Worm (Caenorhabditis elegans) whole organism, L4 larva: ENCODE measurements around the gene scl-10.

Experiments
- D1046.2 ChIP-seq: fragments of 200-800 bp; sonication (Bioruptor generic); IDR thresholded peaks from 2 replicates; pipeline ENCODE4 v1.3.6; 2022; ENCODE audit warnings: missing genetic modification characterization, missing compliant biosample characterization
- F10B5.3 ChIP-seq: sonication (generic microtip); optimal IDR thresholded peaks from 2 replicates; lab custom pipeline; 2016; ENCODE audit warnings: mild to moderate bottlenecking, missing genetic modification characterization, missing compliant biosample characterization
- F26F4.8 ChIP-seq: fragments of 200-800 bp; sonication (Bioruptor generic); conservative IDR thresholded peaks from 2 replicates; pipeline ENCODE4 v1.3.6; 2022; ENCODE audit warnings: missing genetic modification characterization, missing compliant biosample characterization
- F44E2.7 ChIP-seq: fragments of 200-800 bp; sonication (Bioruptor generic); IDR thresholded peaks from 2 replicates; pipeline ENCODE4 v2.1.2; 2022; ENCODE audit warnings: missing genetic modification characterization, missing compliant biosample characterization
- F49E8.2 ChIP-seq: sonication (generic microtip); optimal IDR thresholded peaks from 2 replicates; lab custom pipeline; 2016; ENCODE audit warnings: missing compliant biosample characterization, mild to moderate bottlenecking, missing genetic modification characterization, borderline replicate concordance
- R02D3.7 ChIP-seq: fragments of 150-350 bp; sonication (generic microtip); optimal IDR thresholded peaks from 3 replicates; lab custom pipeline; 2014; ENCODE audit warnings: missing biosample characterization, missing genetic modification characterization
- T26A8.4 ChIP-seq: fragments of 200-800 bp; sonication (Bioruptor generic); IDR thresholded peaks from 2 replicates; pipeline ENCODE4 v1.3.6; 2022; ENCODE audit warnings: missing genetic modification characterization, missing compliant biosample characterization
- ZK337.2 ChIP-seq: fragments of 200-800 bp; sonication (Bioruptor generic); IDR thresholded peaks from 2 replicates; pipeline ENCODE4 v1.3.6; 2022; ENCODE audit warnings: missing genetic modification reagents, missing genetic modification characterization, missing compliant biosample characterization
- ama-1 ChIP-seq: fragments of 150-350 bp; optimal IDR thresholded peaks from 2 replicates; lab custom pipeline; 2014; ENCODE audit warnings: inconsistent platforms, mixed read lengths
- arid-1 ChIP-seq: fragments of 200-800 bp; sonication (Bioruptor generic); conservative IDR thresholded peaks from 2 replicates; pipeline ENCODE4 v1.3.6; 2022; ENCODE audit warnings: missing genetic modification reagents, missing genetic modification characterization, missing compliant biosample characterization
- attf-4 ChIP-seq: sonication (generic microtip); optimal IDR thresholded peaks from 3 replicates; lab custom pipeline; 2017; ENCODE audit warnings: missing biosample characterization, missing genetic modification characterization
- ceh-20 ChIP-seq: fragments of 200-800 bp; sonication (Bioruptor generic); IDR thresholded peaks from 2 replicates; pipeline ENCODE4 v1.3.6; 2022; ENCODE audit warnings: missing genetic modification reagents, missing genetic modification characterization, missing compliant biosample characterization
- ceh-28 ChIP-seq: fragments of 150-350 bp; optimal IDR thresholded peaks from 2 replicates; lab custom pipeline; 2014; ENCODE audit warnings: missing biosample characterization, missing genetic modification reagents, missing genetic modification characterization
- ceh-32 ChIP-seq: sonication (generic microtip); optimal IDR thresholded peaks from 2 replicates; lab custom pipeline; 2016; ENCODE audit warnings: mild to moderate bottlenecking, missing genetic modification characterization, missing compliant biosample characterization; ENCODE audit not compliant: poor library complexity
- ceh-44 ChIP-seq: fragments of 200-800 bp; sonication (Bioruptor generic); IDR thresholded peaks from 2 replicates; pipeline ENCODE4 v1.3.6; 2022; ENCODE audit warnings: missing genetic modification reagents, missing genetic modification characterization, missing compliant biosample characterization
- daf-12 ChIP-seq: fragments of 150-350 bp; optimal IDR thresholded peaks from 2 replicates; lab custom pipeline; 2014; ENCODE audit warnings: missing biosample characterization, missing genetic modification reagents, missing genetic modification characterization
- daf-19 ChIP-seq: fragments of 200-800 bp; sonication (Bioruptor generic); conservative IDR thresholded peaks from 2 replicates; pipeline ENCODE4 v1.3.6; 2022; ENCODE audit warnings: missing genetic modification characterization, missing compliant biosample characterization
- dmd-8 ChIP-seq: fragments of 200-800 bp; sonication (Bioruptor generic); IDR thresholded peaks from 2 replicates; pipeline ENCODE4 v1.3.6; 2022; ENCODE audit warnings: missing genetic modification characterization, missing compliant biosample characterization
- dpl-1 ChIP-seq: fragments of 150-350 bp; optimal IDR thresholded peaks from 2 replicates; lab custom pipeline; 2014; ENCODE audit warnings: missing biosample characterization, missing genetic modification reagents, missing genetic modification characterization
- dve-1 ChIP-seq: sonication (generic microtip); optimal IDR thresholded peaks from 2 replicates; lab custom pipeline; 2017; ENCODE audit warnings: antibody characterized with exemption, mild to moderate bottlenecking, missing genetic modification characterization, missing compliant biosample characterization; ENCODE audit not compliant: insufficient read depth
- egl-43 ChIP-seq: fragments of 200-800 bp; sonication (Bioruptor generic); IDR thresholded peaks from 2 replicates; pipeline ENCODE4 v1.3.6; 2022; ENCODE audit warnings: missing genetic modification reagents, missing genetic modification characterization, missing compliant biosample characterization
- fos-1 ChIP-seq: fragments of 150-350 bp; optimal IDR thresholded peaks from 2 replicates; lab custom pipeline; 2014; ENCODE audit warnings: missing biosample characterization, missing genetic modification characterization
- gei-8 ChIP-seq: fragments of 200-800 bp; sonication (Bioruptor generic); optimal IDR thresholded peaks from 2 replicates; lab custom pipeline; 2018; ENCODE audit warnings: mild to moderate bottlenecking, missing genetic modification characterization, missing compliant biosample characterization
- hlh-11 ChIP-seq: fragments of 200-800 bp; sonication (Bioruptor generic); optimal IDR thresholded peaks from 2 replicates; lab custom pipeline; 2018; ENCODE audit warnings: mild to moderate bottlenecking, missing genetic modification characterization, missing compliant biosample characterization
- lim-7 ChIP-seq: fragments of 200-800 bp; sonication (Bioruptor generic); IDR thresholded peaks from 2 replicates; pipeline ENCODE4 v1.3.6; 2022; ENCODE audit warnings: missing genetic modification characterization, missing compliant biosample characterization
- lin-1 ChIP-seq: fragments of 200-800 bp; sonication (Bioruptor generic); IDR thresholded peaks from 2 replicates; pipeline ENCODE4 v1.3.6; 2022; ENCODE audit warnings: missing genetic modification reagents, missing genetic modification characterization, missing compliant biosample characterization
- lin-29 ChIP-seq: fragments of 200-800 bp; sonication (Bioruptor generic); IDR thresholded peaks from 2 replicates; pipeline ENCODE4 v1.3.6; 2022; ENCODE audit warnings: missing genetic modification reagents, missing genetic modification characterization, missing compliant biosample characterization
- lin-38 ChIP-seq: fragments of 200-800 bp; sonication (Bioruptor generic); IDR thresholded peaks from 2 replicates; pipeline ENCODE4 v1.3.6; 2022; ENCODE audit warnings: missing genetic modification reagents, missing genetic modification characterization, missing compliant biosample characterization
- lin-39 ChIP-seq: fragments of 150-350 bp; optimal IDR thresholded peaks from 2 replicates; lab custom pipeline; 2014; ENCODE audit warnings: missing biosample characterization, missing genetic modification reagents, missing genetic modification characterization
- mdl-1 ChIP-seq, 2 experiments: fragments of 150-350 bp in 1 of 2; sonication (generic microtip) in 1 of 2; optimal IDR thresholded peaks; 2 replicates each; lab custom pipeline; 2014 to 2017; ENCODE audit warnings: missing biosample characterization in 2 of 2, missing genetic modification characterization in 2 of 2
- mdt-29 ChIP-seq: fragments of 200-800 bp; sonication (Bioruptor generic); IDR thresholded peaks from 2 replicates; pipeline ENCODE4 v1.3.6; 2022; ENCODE audit warnings: missing genetic modification reagents, missing genetic modification characterization, missing compliant biosample characterization
- mxl-2 ChIP-seq: fragments of 200-800 bp; sonication (Bioruptor generic); conservative IDR thresholded peaks from 2 replicates; pipeline ENCODE4 v1.3.6; 2022; ENCODE audit warnings: missing genetic modification reagents, missing genetic modification characterization, missing compliant biosample characterization
- nhr-10 ChIP-seq: fragments of 150-350 bp; optimal IDR thresholded peaks from 2 replicates; lab custom pipeline; 2014; ENCODE audit warnings: missing biosample characterization, missing genetic modification characterization
- nhr-11 ChIP-seq: fragments of 150-350 bp; optimal IDR thresholded peaks from 2 replicates; lab custom pipeline; 2014; ENCODE audit warnings: missing biosample characterization, missing genetic modification characterization
- nhr-111 ChIP-seq: fragments of 200-800 bp; sonication (Bioruptor generic); optimal IDR thresholded peaks from 2 replicates; lab custom pipeline; 2018; ENCODE audit warnings: mild to moderate bottlenecking, missing genetic modification characterization, missing compliant biosample characterization
- nhr-25 ChIP-seq: sonication (generic microtip); optimal IDR thresholded peaks from 2 replicates; lab custom pipeline; 2017; ENCODE audit warnings: missing genetic modification characterization, mild to moderate bottlenecking, missing compliant biosample characterization, antibody characterized with exemption, moderate library complexity, borderline replicate concordance; ENCODE audit not compliant: insufficient read depth
- nhr-41 ChIP-seq: fragments of 200-800 bp; sonication (Bioruptor generic); IDR thresholded peaks from 2 replicates; pipeline ENCODE4 v1.3.6; 2022; ENCODE audit warnings: missing genetic modification reagents, missing genetic modification characterization, missing compliant biosample characterization
- nhr-42 ChIP-seq: fragments of 200-800 bp; sonication (Bioruptor generic); IDR thresholded peaks from 2 replicates; pipeline ENCODE4 v1.3.6; 2022; ENCODE audit warnings: missing genetic modification characterization, missing compliant biosample characterization
- nhr-6 ChIP-seq: fragments of 150-350 bp; optimal IDR thresholded peaks from 2 replicates; lab custom pipeline; 2014; ENCODE audit warnings: missing biosample characterization, missing genetic modification characterization
- nhr-77 ChIP-seq: fragments of 150-350 bp; optimal IDR thresholded peaks from 2 replicates; lab custom pipeline; 2014; ENCODE audit warnings: missing biosample characterization, missing genetic modification characterization
- pha-4 ChIP-seq, 2 experiments: fragments of 150-350 bp in 1 of 2; fragments of 200-800 bp in 1 of 2; sonication (Bioruptor generic) in 1 of 2; IDR thresholded peaks in 1 of 2; optimal IDR thresholded peaks in 1 of 2; 2 replicates each; pipeline versions ENCODE4 v1.3.6 to Lab custom; 2014 to 2022; ENCODE audit warnings: missing genetic modification characterization in 2 of 2, missing genetic modification reagents in 2 of 2, missing biosample characterization in 1 of 2, missing compliant biosample characterization in 1 of 2
- pqm-1 ChIP-seq: sonication (generic microtip); optimal IDR thresholded peaks from 2 replicates; lab custom pipeline; 2017; ENCODE audit warnings: missing biosample characterization, missing genetic modification characterization
- rbr-2 ChIP-seq: sonication (generic microtip); optimal IDR thresholded peaks from 2 replicates; lab custom pipeline; 2016; ENCODE audit warnings: missing genotype, missing genetic modification characterization, missing compliant biosample characterization
- snpc-4 ChIP-seq: fragments of 150-350 bp; optimal IDR thresholded peaks from 2 replicates; lab custom pipeline; 2014; ENCODE audit warnings: missing biosample characterization, missing genetic modification characterization
- spr-3 ChIP-seq: fragments of 200-800 bp; sonication (Bioruptor generic); optimal IDR thresholded peaks from 2 replicates; lab custom pipeline; 2018; ENCODE audit warnings: mild to moderate bottlenecking, missing genetic modification characterization, missing compliant biosample characterization
- tag-97 ChIP-seq: fragments of 200-800 bp; sonication (Bioruptor generic); IDR thresholded peaks from 2 replicates; pipeline ENCODE4 v1.3.6; 2022; ENCODE audit warnings: missing genetic modification characterization, missing compliant biosample characterization
- unc-130 ChIP-seq: sonication (generic microtip); optimal IDR thresholded peaks from 2 replicates; lab custom pipeline; 2016; ENCODE audit warnings: missing genetic modification reagents, missing genetic modification characterization, missing compliant biosample characterization
- unc-39 ChIP-seq: sonication (generic microtip); optimal IDR thresholded peaks from 2 replicates; lab custom pipeline; 2017; ENCODE audit warnings: missing biosample characterization, missing genetic modification characterization
- unc-62 ChIP-seq, 3 experiments: fragments of 150-350 bp in 1 of 3; sonication (generic microtip); optimal IDR thresholded peaks in 2 of 3; peaks in 1 of 3; 1 replicate in 1 of 3; 2 replicates in 2 of 3; lab custom pipeline; 2014 to 2017; ENCODE audit warnings: missing biosample characterization in 3 of 3, missing genetic modification characterization in 3 of 3, missing genetic modification reagents in 3 of 3, missing genotype in 1 of 3
- zag-1 ChIP-seq: fragments of 150-350 bp; optimal IDR thresholded peaks from 2 replicates; lab custom pipeline; 2014; ENCODE audit warnings: missing biosample characterization, missing genetic modification characterization
- zfp-2 ChIP-seq: sonication (generic microtip); optimal IDR thresholded peaks from 2 replicates; lab custom pipeline; 2016; ENCODE audit warnings: mild to moderate bottlenecking, missing genetic modification characterization, missing compliant biosample characterization

scl-10 gene

DNA sequence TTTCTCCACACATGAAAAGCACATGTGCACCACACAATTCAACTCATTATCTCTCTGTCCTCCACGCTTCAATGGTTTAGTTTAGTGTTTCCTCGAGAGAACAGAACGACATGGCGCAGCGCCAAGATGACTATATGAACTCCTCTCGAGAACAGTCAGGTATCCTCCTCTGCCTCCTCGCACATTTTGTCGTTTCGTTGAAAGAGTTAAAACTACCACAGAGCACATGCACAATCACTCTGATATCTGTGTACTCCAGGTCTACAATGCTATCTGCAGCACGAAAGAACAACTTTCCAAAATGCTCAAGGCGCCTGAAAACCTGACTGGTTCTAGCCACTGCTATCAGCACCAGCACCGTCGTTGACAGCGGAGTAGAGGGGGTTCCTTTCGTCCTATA, 21.5 kb upstream of the scl-10 start (continued):
- TF ChIP-seq F26F4.8 (GFP tag; lab: Robert Waterston, UW) (no peak), spr-3 (GFP tag; lab: Kevin White, UChicago) (no peak), attf-4 (tag; lab: Kevin White, UChicago) (no peak), gei-8 (GFP tag; lab: Kevin White, UChicago) (peak; percentile 12), ama-1 (lab: Kevin White, UChicago) (no peak), lim-7 (GFP tag; lab: Robert Waterston, UW) (no peak), ceh-28 (no peak), ZK337.2 (no peak), T26A8.4 (GFP tag; lab: Robert Waterston, UW) (no peak; the same call in 1 of the 2 replicates), lin-29 (GFP tag; lab: Robert Waterston, UW) (no peak), zag-1 (tag; lab: Kevin White, UChicago) (no peak), egl-43 (GFP tag; lab: Robert Waterston, UW) (no peak), unc-130 (GFP tag; lab: Kevin White, UChicago) (no peak), pha-4 (GFP tag; IDR thresholded peaks at IDR 0.05; lab: Robert Waterston, UW) (no peak), pha-4 (tag; optimal IDR thresholded peaks at IDR 0.05; lab: Kevin White, UChicago) (no peak), mdt-29 (no peak), nhr-41 (GFP tag; lab: Robert Waterston, UW) (no peak), tag-97 (GFP tag; lab: Robert Waterston, UW) (no peak), daf-12 (tag; lab: Kevin White, UChicago) (no peak), nhr-11 (tag; lab: Kevin White, UChicago) (no peak), ceh-44 (GFP tag; lab: Robert Waterston, UW) (no peak), lin-38 (no peak), dpl-1 (GFP tag; lab: Kevin White, UChicago) (no peak), nhr-42 (GFP tag; lab: Robert Waterston, UW) (no peak), nhr-111 (no peak), R02D3.7 (tag; lab: Kevin White, UChicago) (no peak), mdl-1 (tag; optimal IDR thresholded peaks at IDR 0.05; lab: Kevin White, UChicago) (no peak), zfp-2 (tag; lab: Kevin White, UChicago) (no peak), rbr-2 (tag; lab: Kevin White, UChicago) (no peak), dmd-8 (no peak), hlh-11 (tag; lab: Kevin White, UChicago) (peak; percentile 83), lin-39 (tag; lab: Kevin White, UChicago) (no peak), D1046.2 (no peak), F10B5.3 (tag; lab: Kevin White, UChicago) (no peak), pqm-1 (tag; lab: Kevin White, UChicago) (peak; percentile 8), nhr-6 (tag; lab: Kevin White, UChicago) (no peak), nhr-77 (tag; lab: Kevin White, UChicago) (no peak), nhr-10 (tag; lab: Kevin White, UChicago) (peak; percentile 17), F49E8.2 (no peak), unc-62 (GFP tag; optimal IDR thresholded peaks at IDR 0.05 in 1 of 2; lab: Kevin White, UChicago) (no peak), unc-62 (tag; optimal IDR thresholded peaks at IDR 0.05; lab: Kevin White, UChicago) (no peak), ceh-32 (tag; lab: Kevin White, UChicago) (no peak), F44E2.7 (no peak), nhr-25 (tag; lab: Kevin White, UChicago) (no peak), fos-1 (no peak), dve-1 (tag; lab: Kevin White, UChicago) (peak; percentile 72), ceh-20 (GFP tag; lab: Robert Waterston, UW) (peak; percentile 28; the same call in 1 of the 2 replicates), daf-19 (GFP tag; lab: Robert Waterston, UW) (no peak), lin-1 (GFP tag; lab: Robert Waterston, UW) (no peak), arid-1 (GFP tag; lab: Robert Waterston, UW) (no peak), mxl-2 (peak; percentile 93), snpc-4 (tag; lab: Kevin White, UChicago) (no peak), unc-39 (tag; lab: Kevin White, UChicago) (no peak)
